Fruit fly (Drosophila melanogaster) whole organism, wandering third instar larva: Measurements from ENCODE around the gene CG1545.

Experiments
- Abd-B ChIP-seq: fragments of >200 bp; optimal IDR thresholded peaks from 2 replicates; lab custom pipeline; 2017; ENCODE audit warnings: missing biosample characterization, missing genetic modification characterization
- CG9705 ChIP-seq: fragments of 200-800 bp; sonication (Bioruptor generic); optimal IDR thresholded peaks from 2 replicates; lab custom pipeline; 2018; ENCODE audit warnings: missing biosample characterization, mild to moderate bottlenecking, missing genetic modification characterization
- CrebA ChIP-seq: fragments of 200-800 bp; sonication (Bioruptor generic); optimal IDR thresholded peaks from 2 replicates; lab custom pipeline; 2016; ENCODE audit warnings: missing biosample characterization, mild to moderate bottlenecking, missing genetic modification characterization, borderline replicate concordance
- Dfd ChIP-seq: fragments of >200 bp; optimal IDR thresholded peaks from 2 replicates; lab custom pipeline; 2017; ENCODE audit warnings: missing biosample characterization, missing genetic modification characterization
- Dif ChIP-seq: fragments of 200-275, 200-300 bp; sonication (Bioruptor generic); optimal IDR thresholded peaks from 2 replicates; lab custom pipeline; 2018; ENCODE audit warnings: missing biosample characterization, missing genetic modification characterization; ENCODE audit not compliant: partially characterized antibody
- GATAd ChIP-seq: sonication (Bioruptor generic); optimal IDR thresholded peaks from 2 replicates; lab custom pipeline; 2016; ENCODE audit warnings: missing biosample characterization, missing genetic modification characterization
- HLH106 ChIP-seq: fragments of 200-800 bp; optimal IDR thresholded peaks from 3 replicates; lab custom pipeline; 2019; ENCODE audit warnings: missing biosample characterization, mild to moderate bottlenecking, missing genetic modification characterization, moderate library complexity
- Hnf4 ChIP-seq: fragments of 200-800 bp; sonication (Bioruptor generic); optimal IDR thresholded peaks from 2 replicates; lab custom pipeline; 2016; ENCODE audit warnings: missing biosample characterization, mild to moderate bottlenecking, missing genetic modification characterization
- Hr78 ChIP-seq: fragments of >200 bp; optimal IDR thresholded peaks from 2 replicates; lab custom pipeline; 2017; ENCODE audit warnings: missing biosample characterization, missing genetic modification characterization
- Hr83 ChIP-seq: fragments of 200-300 bp; sonication (Bioruptor generic); optimal IDR thresholded peaks from 2 replicates; lab custom pipeline; 2016; ENCODE audit warnings: missing biosample characterization, mild to moderate bottlenecking, missing genetic modification characterization, moderate library complexity; ENCODE audit not compliant: poor library complexity, severe bottlenecking
- Jra ChIP-seq: sonication (Bioruptor generic); optimal IDR thresholded peaks from 2 replicates; lab custom pipeline; 2016; ENCODE audit warnings: missing biosample characterization, missing genetic modification characterization
- Mio ChIP-seq: sonication (Bioruptor generic); optimal IDR thresholded peaks from 2 replicates; lab custom pipeline; 2016; ENCODE audit warnings: missing biosample characterization, missing genetic modification characterization
- Myc ChIP-seq: fragments of >200 bp; optimal IDR thresholded peaks from 2 replicates; lab custom pipeline; 2017
- N ChIP-seq: fragments of >200 bp; optimal IDR thresholded peaks from 2 replicates; lab custom pipeline; 2018; ENCODE audit warnings: missing biosample characterization, missing external identifiers, missing genetic modification characterization
- OdsH ChIP-seq: fragments of 200-800 bp; sonication (Bioruptor generic); optimal IDR thresholded peaks from 2 replicates; lab custom pipeline; 2016; ENCODE audit warnings: missing biosample characterization, mild to moderate bottlenecking, missing genetic modification characterization
- Sp1 ChIP-seq: fragments of 200-800 bp; sonication (Bioruptor generic); optimal IDR thresholded peaks from 3 replicates; lab custom pipeline; 2019; ENCODE audit warnings: missing biosample characterization, mild to moderate bottlenecking, missing genetic modification characterization, moderate library complexity
- brk ChIP-seq: fragments of 200-800 bp; sonication (Bioruptor generic); optimal IDR thresholded peaks from 2 replicates; lab custom pipeline; 2016; ENCODE audit warnings: missing biosample characterization, mild to moderate bottlenecking, missing genetic modification characterization
- dl ChIP-seq, 2 experiments: fragments of 175-275, 200-275 bp in 1 of 2; fragments of 200-275 bp in 1 of 2; sonication (Bioruptor generic); optimal IDR thresholded peaks; lab custom pipeline; 2018; ENCODE audit warnings: mild to moderate bottlenecking in 2 of 2, missing biosample characterization in 2 of 2, missing genetic modification characterization in 2 of 2, moderate library complexity in 2 of 2; ENCODE audit not compliant: partially characterized antibody in 2 of 2, insufficient read depth in 1 of 2
- dmrt93B ChIP-seq: fragments of 200-800 bp; sonication (Bioruptor generic); optimal IDR thresholded peaks from 2 replicates; lab custom pipeline; 2018; ENCODE audit warnings: missing biosample characterization, mild to moderate bottlenecking, missing genetic modification characterization
- dsf ChIP-seq: sonication (Bioruptor generic); optimal IDR thresholded peaks from 2 replicates; lab custom pipeline; 2016; ENCODE audit warnings: missing biosample characterization, missing genetic modification characterization, borderline replicate concordance
- ey ChIP-seq: fragments of 200-800 bp; sonication (Bioruptor generic); optimal IDR thresholded peaks from 2 replicates; lab custom pipeline; 2016; ENCODE audit warnings: missing biosample characterization, missing genetic modification characterization
- foxo ChIP-seq, 2 experiments: fragments of 200-800 bp; sonication (Bioruptor generic); optimal IDR thresholded peaks; 2 replicates in 1 of 2; 3 replicates in 1 of 2; lab custom pipeline; 2016 to 2017; ENCODE audit warnings: missing biosample characterization in 2 of 2, missing genetic modification characterization in 2 of 2
- fru ChIP-seq: fragments of 200-800 bp; sonication (Bioruptor generic); optimal IDR thresholded peaks from 3 replicates; lab custom pipeline; 2016; ENCODE audit warnings: missing biosample characterization, mild to moderate bottlenecking, missing genetic modification characterization
- jim ChIP-seq: fragments of 175-275, 200-325 bp; sonication (Bioruptor generic); optimal IDR thresholded peaks from 2 replicates; lab custom pipeline; 2016; ENCODE audit warnings: missing biosample characterization, mild to moderate bottlenecking, missing genetic modification characterization
- lola ChIP-seq: fragments of >200 bp; optimal IDR thresholded peaks from 2 replicates; lab custom pipeline; 2017; ENCODE audit warnings: missing biosample characterization, missing genetic modification characterization
- pan ChIP-seq: fragments of >200 bp; optimal IDR thresholded peaks from 2 replicates; lab custom pipeline; 2017
- psq ChIP-seq: fragments of 200-800 bp; sonication (Bioruptor generic); optimal IDR thresholded peaks from 3 replicates; lab custom pipeline; 2017; ENCODE audit warnings: missing biosample characterization, mild to moderate bottlenecking, missing genetic modification characterization, moderate library complexity
- sage ChIP-seq: fragments of 200-800 bp; sonication (Bioruptor generic); optimal IDR thresholded peaks from 2 replicates; lab custom pipeline; 2016; ENCODE audit warnings: missing biosample characterization, mild to moderate bottlenecking, missing genetic modification characterization
- sv ChIP-seq: fragments of 200-800 bp; sonication (Bioruptor generic); optimal IDR thresholded peaks from 3 replicates; lab custom pipeline; 2016; ENCODE audit warnings: missing biosample characterization, missing genetic modification characterization
- tai ChIP-seq: sonication (Bioruptor generic); optimal IDR thresholded peaks from 2 replicates; lab custom pipeline; 2016; ENCODE audit warnings: missing biosample characterization, missing genetic modification characterization
- usp ChIP-seq: fragments of >200 bp; optimal IDR thresholded peaks from 2 replicates; lab custom pipeline; 2017; ENCODE audit warnings: missing biosample characterization, missing genetic modification characterization
- woc ChIP-seq: sonication (Bioruptor generic); optimal IDR thresholded peaks from 2 replicates; lab custom pipeline; 2016; ENCODE audit warnings: missing biosample characterization, mild to moderate bottlenecking, missing genetic modification characterization

CG1545 gene

DNA sequence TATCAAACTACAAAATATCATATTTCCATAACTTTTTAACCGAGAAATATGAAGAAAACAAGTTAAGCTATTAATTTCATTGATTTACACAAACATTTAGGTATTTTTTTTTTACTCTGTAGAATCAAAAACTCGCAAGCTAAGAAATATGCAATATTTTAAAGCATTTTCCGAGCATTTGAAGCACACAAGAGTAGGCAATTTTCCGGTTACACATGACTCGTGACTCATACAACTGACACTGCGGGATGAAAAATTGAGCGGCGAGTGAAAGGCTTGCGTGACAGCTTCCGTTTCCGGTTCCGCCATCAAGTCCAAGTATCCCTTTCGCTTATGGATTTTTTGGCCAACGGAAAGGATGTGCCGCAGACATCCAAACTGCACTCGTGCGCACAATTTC, 28.0 kb upstream of the CG1545 start:
- TF ChIP-seq lola (GFP tag; lab: Kevin White, UChicago) (no peak), Abd-B (GFP tag; lab: Kevin White, UChicago) (no peak), N (peak; percentile 7), dmrt93B (GFP tag; lab: Kevin White, UChicago) (no peak), dsf (GFP tag; lab: Kevin White, UChicago) (no peak)

DNA sequence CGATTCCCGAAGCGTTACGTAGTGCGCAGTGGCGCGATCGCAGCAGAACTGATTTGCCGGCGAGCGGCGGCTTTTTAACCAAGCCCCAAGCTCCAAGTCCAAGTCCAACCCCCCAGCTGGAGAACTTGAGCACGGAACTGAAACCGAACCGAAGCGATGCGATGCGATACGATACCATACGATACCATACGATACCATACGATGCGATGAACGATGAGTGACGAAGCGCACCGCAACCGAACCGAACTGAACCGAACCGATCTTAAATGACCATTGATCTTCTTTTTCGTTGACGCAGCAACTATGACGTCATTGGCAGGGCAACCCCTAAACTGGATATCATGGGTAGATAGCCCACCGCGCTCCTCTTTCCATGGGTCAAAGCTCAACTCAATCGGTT, 26.8 kb upstream of the CG1545 start, which contains the start of gene sev:
TSS of gene sev (minus strand) at position 50 of the 400 bp plus-strand sequence.
- no peak for TF ChIP-seq dsf (GFP tag; lab: Kevin White, UChicago)
- TF ChIP-seq psq = no peak
- no peak for TF ChIP-seq GATAd (GFP tag; lab: Kevin White, UChicago)
- no peak for TF ChIP-seq Myc
- TF ChIP-seq Hr78 (GFP tag; lab: Kevin White, UChicago) = no peak
- no peak for TF ChIP-seq Dfd (GFP tag; lab: Kevin White, UChicago)
- TF ChIP-seq CG9705 (GFP tag; lab: Kevin White, UChicago) = no peak
- TF ChIP-seq Jra (GFP tag; lab: Kevin White, UChicago) = no peak
- no peak for TF ChIP-seq OdsH (GFP tag; lab: Kevin White, UChicago)
- no peak for TF ChIP-seq N
- no peak for TF ChIP-seq Hr83 (GFP tag; lab: Kevin White, UChicago)
- TF ChIP-seq dmrt93B (GFP tag; lab: Kevin White, UChicago) = no peak
- TF ChIP-seq sv (GFP tag; lab: Kevin White, UChicago) = no peak
- TF ChIP-seq Sp1 (GFP tag; lab: Kevin White, UChicago) = no peak

DNA sequence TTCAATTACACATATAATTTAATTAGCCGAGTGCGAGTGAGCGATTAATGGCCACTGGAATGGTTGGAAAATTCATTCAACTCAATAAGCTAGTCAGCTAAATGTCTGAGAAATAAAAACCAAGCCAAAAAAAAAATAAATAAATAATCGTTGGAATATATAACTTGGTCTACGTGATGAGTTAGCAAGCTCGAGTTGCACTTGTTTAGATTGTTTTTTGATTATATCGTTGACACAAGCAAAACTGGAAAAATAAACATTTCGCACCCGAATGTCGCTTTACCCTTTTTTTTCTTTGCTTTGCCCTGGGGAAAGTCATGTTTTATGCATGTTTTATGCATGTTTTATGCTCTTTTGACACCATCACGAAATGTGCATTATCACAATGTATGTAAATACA, 23.6 kb upstream of the CG1545 start:
- no peak for TF ChIP-seq sage (GFP tag; lab: Kevin White, UChicago)
- no peak for TF ChIP-seq Abd-B (GFP tag; lab: Kevin White, UChicago)
- TF ChIP-seq usp (GFP tag; lab: Kevin White, UChicago) = no peak
- TF ChIP-seq Dfd (GFP tag; lab: Kevin White, UChicago) = no peak
- TF ChIP-seq Mio = no peak
- TF ChIP-seq OdsH (GFP tag; lab: Kevin White, UChicago) = no peak
- no peak for TF ChIP-seq Dif
- TF ChIP-seq CrebA (GFP tag; lab: Kevin White, UChicago) = no peak
- TF ChIP-seq woc (GFP tag; lab: Kevin White, UChicago) = no peak
- TF ChIP-seq Sp1 (GFP tag; lab: Kevin White, UChicago) = no peak
- no peak for TF ChIP-seq tai (GFP tag; lab: Kevin White, UChicago)
- TF ChIP-seq pan (lab: Kevin White, UChicago) = no peak
- TF ChIP-seq foxo (GFP tag; optimal IDR thresholded peaks at IDR 0.05; lab: Kevin White, UChicago) = no peak
- TF ChIP-seq dl (GFP tag; optimal IDR thresholded peaks at IDR 0.05; lab: Kevin White, UChicago; ENCODE audit: insufficient read depth in 1 of 2, partially characterized antibody in 2 of 2) = no peak
- TF ChIP-seq dsf (GFP tag; lab: Kevin White, UChicago) = no peak
- no peak for TF ChIP-seq brk (GFP tag; lab: Kevin White, UChicago)

DNA sequence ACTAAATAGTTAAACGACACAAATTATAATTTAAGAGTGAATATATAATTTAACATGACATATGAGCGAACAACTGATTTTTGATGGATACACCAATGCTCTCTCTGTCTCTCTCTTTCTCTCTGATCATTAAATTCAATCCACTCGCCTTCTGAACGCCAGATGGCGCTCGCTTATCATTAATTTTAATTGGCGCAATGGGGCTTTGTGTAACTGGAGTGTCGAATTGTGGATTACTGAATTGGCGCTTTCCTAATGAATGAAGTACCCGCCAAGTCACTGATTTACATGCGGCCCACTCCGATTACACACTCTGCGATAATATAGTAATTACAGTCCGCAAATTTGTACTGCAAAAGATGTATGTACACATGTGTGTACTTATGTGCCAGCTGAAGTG, 22.4 kb upstream of the CG1545 start:
- no peak for TF ChIP-seq Hr78 (GFP tag; lab: Kevin White, UChicago)
- no peak for TF ChIP-seq brk (GFP tag; lab: Kevin White, UChicago)
- no peak for TF ChIP-seq Hnf4 (GFP tag; lab: Kevin White, UChicago)
- no peak for TF ChIP-seq Dif
- TF ChIP-seq dl (GFP tag; optimal IDR thresholded peaks at IDR 0.05; lab: Kevin White, UChicago; ENCODE audit: insufficient read depth in 1 of 2, partially characterized antibody in 2 of 2) = no peak
- TF ChIP-seq ey (GFP tag; lab: Kevin White, UChicago) = no peak
- TF ChIP-seq OdsH (GFP tag; lab: Kevin White, UChicago) = no peak
- TF ChIP-seq Hr83 (GFP tag; lab: Kevin White, UChicago) = no peak
- TF ChIP-seq Sp1 (GFP tag; lab: Kevin White, UChicago) = no peak
- TF ChIP-seq GATAd (GFP tag; lab: Kevin White, UChicago) = no peak
- TF ChIP-seq jim = no peak
- no peak for TF ChIP-seq dsf (GFP tag; lab: Kevin White, UChicago)
- TF ChIP-seq Jra (GFP tag; lab: Kevin White, UChicago) = no peak
- no peak for TF ChIP-seq Dfd (GFP tag; lab: Kevin White, UChicago)
- TF ChIP-seq fru = no peak
- TF ChIP-seq usp (GFP tag; lab: Kevin White, UChicago) = no peak
- TF ChIP-seq lola (GFP tag; lab: Kevin White, UChicago) = no peak
- TF ChIP-seq HLH106 (tag; lab: Kevin White, UChicago) = no peak
